Worm (Caenorhabditis elegans) whole organism, early embryonic: ENCODE data around the gene srx-64.

Experiments used
- aly-1 ChIP-seq: sonication (generic microtip); optimal IDR thresholded peaks from 2 replicates; lab custom pipeline; 2016; ENCODE audit warnings: missing genetic modification characterization, missing compliant biosample characterization
- ama-1 ChIP-seq: fragments of 150-350 bp; optimal IDR thresholded peaks from 2 replicates; lab custom pipeline; 2014
- ceh-36 ChIP-seq: sonication (generic microtip); optimal IDR thresholded peaks from 2 replicates; lab custom pipeline; 2016; ENCODE audit warnings: missing genetic modification characterization, inconsistent platforms, missing compliant biosample characterization
- scrt-1 ChIP-seq: fragments of 200-800 bp; sonication (Bioruptor generic); IDR thresholded peaks from 2 replicates; pipeline ENCODE4 v1.3.6; 2022; ENCODE audit warnings: missing genetic modification characterization, missing compliant biosample characterization
- sea-1 ChIP-seq: fragments of 200-800 bp; sonication (Bioruptor generic); conservative IDR thresholded peaks from 2 replicates; pipeline ENCODE4 v1.3.6; 2022; ENCODE audit warnings: missing genetic modification characterization, missing compliant biosample characterization
- tra-4 ChIP-seq: sonication (generic microtip); optimal IDR thresholded peaks from 2 replicates; lab custom pipeline; 2017; ENCODE audit warnings: missing genetic modification characterization, missing compliant biosample characterization

DNA sequence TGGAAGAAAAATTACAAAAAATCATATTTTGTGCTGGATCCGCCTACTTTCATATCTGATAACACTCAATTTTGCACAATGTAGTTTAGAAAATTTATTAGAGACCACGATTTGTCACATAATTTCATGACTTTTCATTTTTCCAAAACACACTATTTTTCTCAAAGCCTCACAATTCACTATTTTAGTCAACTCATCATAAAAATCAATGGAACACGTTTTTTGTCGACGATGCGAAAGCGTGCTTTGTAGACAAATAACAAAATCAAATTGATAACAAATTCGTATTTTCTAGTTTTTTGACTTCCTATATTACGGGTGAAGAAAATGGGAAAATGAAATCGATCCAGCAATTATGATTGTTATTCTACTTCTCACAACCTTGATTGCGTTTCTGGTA is 12.7 kb downstream of the srx-64 start, which contains the start of gene cyp-35B2:
- TF ChIP-seq aly-1 = no peak
- TF ChIP-seq sea-1 (GFP tag; lab: Robert Waterston, UW) = no peak
- TF ChIP-seq ama-1 = no peak
- no peak for TF ChIP-seq ceh-36
- TF ChIP-seq tra-4 (tag; lab: Kevin White, UChicago) = no peak
- TF ChIP-seq scrt-1 (GFP tag; lab: Robert Waterston, UW) = no peak
